Worm (Caenorhabditis elegans) whole organism, L4 larva: Measurements from ENCODE around the gene F08F8.10.

Experiments used
- T26A8.4 ChIP-seq: fragments of 200-800 bp; sonication (Bioruptor generic); IDR thresholded peaks from 2 replicates; pipeline ENCODE4 v1.3.6; 2022; ENCODE audit warnings: missing genetic modification characterization, missing compliant biosample characterization
- ceh-82 ChIP-seq: sonication (generic microtip); optimal IDR thresholded peaks from 2 replicates; lab custom pipeline; 2017; ENCODE audit warnings: missing biosample characterization, missing genetic modification characterization
- hif-1 ChIP-seq, 2 experiments: sonication (generic microtip); optimal IDR thresholded peaks; 2 replicates each; lab custom pipeline; 2016 to 2017; ENCODE audit warnings: missing compliant biosample characterization in 2 of 2, missing genetic modification characterization in 2 of 2, missing genetic modification reagents in 2 of 2, missing genotype in 2 of 2, mild to moderate bottlenecking in 1 of 2
- lsy-2 ChIP-seq, 2 experiments: fragments of 150-350 bp in 1 of 2; sonication (generic microtip) in 1 of 2; optimal IDR thresholded peaks; 2 replicates each; lab custom pipeline; 2014 to 2017; ENCODE audit warnings: missing biosample characterization in 2 of 2, missing genetic modification characterization in 2 of 2
- mxl-3 ChIP-seq: fragments of 200-800 bp; sonication (Bioruptor generic); optimal IDR thresholded peaks from 2 replicates; lab custom pipeline; 2018; ENCODE audit warnings: mild to moderate bottlenecking, missing genetic modification characterization, missing compliant biosample characterization
- nhr-237 ChIP-seq: sonication (generic microtip); optimal IDR thresholded peaks from 2 replicates; lab custom pipeline; 2017; ENCODE audit warnings: missing biosample characterization, missing genetic modification characterization
- nhr-76 ChIP-seq: fragments of 150-350 bp; optimal IDR thresholded peaks from 2 replicates; lab custom pipeline; 2014; ENCODE audit warnings: missing biosample characterization, missing genetic modification characterization
- snpc-4 ChIP-seq: fragments of 150-350 bp; optimal IDR thresholded peaks from 2 replicates; lab custom pipeline; 2014; ENCODE audit warnings: missing biosample characterization, missing genetic modification characterization
- unc-62 ChIP-seq, 3 experiments: fragments of 150-350 bp in 1 of 3; sonication (generic microtip); optimal IDR thresholded peaks in 2 of 3; peaks in 1 of 3; 1 replicate in 1 of 3; 2 replicates in 2 of 3; lab custom pipeline; 2014 to 2017; ENCODE audit warnings: missing biosample characterization in 3 of 3, missing genetic modification characterization in 3 of 3, missing genetic modification reagents in 3 of 3, missing genotype in 1 of 3
- zag-1 ChIP-seq: fragments of 150-350 bp; optimal IDR thresholded peaks from 2 replicates; lab custom pipeline; 2014; ENCODE audit warnings: missing biosample characterization, missing genetic modification characterization
- ztf-11 ChIP-seq: fragments of 150-350 bp; optimal IDR thresholded peaks from 2 replicates; lab custom pipeline; 2014; ENCODE audit warnings: missing biosample characterization, missing genetic modification characterization

- no peak for TF ChIP-seq nhr-76 (tag; lab: Kevin White, UChicago)
- TF ChIP-seq unc-62 (GFP tag; optimal IDR thresholded peaks at IDR 0.05 in 1 of 2; lab: Kevin White, UChicago), result no peak
- no peak for TF ChIP-seq unc-62 (tag; optimal IDR thresholded peaks at IDR 0.05; lab: Kevin White, UChicago)
- no peak for TF ChIP-seq snpc-4
- no peak for TF ChIP-seq ztf-11
- TF ChIP-seq T26A8.4 (GFP tag; lab: Robert Waterston, UW), result no peak
- no peak for TF ChIP-seq zag-1 (tag; lab: Kevin White, UChicago)
- no peak for TF ChIP-seq nhr-237
- TF ChIP-seq mxl-3, result no peak
- no peak for TF ChIP-seq lsy-2 (tag; optimal IDR thresholded peaks at IDR 0.05; lab: Kevin White, UChicago)
- TF ChIP-seq hif-1 (tag; optimal IDR thresholded peaks at IDR 0.05; lab: Kevin White, UChicago), result no peak
- no peak for TF ChIP-seq ceh-82 (tag; lab: Kevin White, UChicago)
Measured at ce11 chrIII:7310662-7311340, 46.4 kb downstream of the F08F8.10 start, which contains the start of the genes F56C9.6 and F56C9.3.
